Worm (Caenorhabditis elegans): ENCODE data around the gene T20D4.19.
A peak's percentile ranks its signal among the peaks of the same experiment; 100 is the strongest.

The T20D4.19 gene

ce11 chrV:3391005-3391404, 40.4 kb downstream of the T20D4.19 start (continued):
- TF ChIP-seq lin-39 (tag; optimal IDR thresholded peaks at IDR 0.05) (no peak), sma-9 (GFP tag; optimal IDR thresholded peaks at IDR 0.05) (peak; percentile 99), sma-9 (tag; optimal IDR thresholded peaks at IDR 0.05) (peak; percentile 58), nhr-12 (tag; optimal IDR thresholded peaks at IDR 0.05) (no peak)

- peak; percentile 17 for TF ChIP-seq egl-27 (tag; optimal IDR thresholded peaks at IDR 0.05)
- TF ChIP-seq nhr-23 (tag; optimal IDR thresholded peaks at IDR 0.05), result no peak
- TF ChIP-seq sma-9 (GFP tag; optimal IDR thresholded peaks at IDR 0.05), result peak; percentile 91
- TF ChIP-seq sma-9 (tag; optimal IDR thresholded peaks at IDR 0.05), result no peak
- peak; percentile 31 for TF ChIP-seq nhr-129 (tag; optimal IDR thresholded peaks at IDR 0.05)
- TF ChIP-seq C34F6.9 (tag; optimal IDR thresholded peaks at IDR 0.05), result peak; percentile 4
- TF ChIP-seq F13H6.1 (tag; optimal IDR thresholded peaks at IDR 0.05), result peak; percentile 61
- TF ChIP-seq nhr-21 (tag; optimal IDR thresholded peaks at IDR 0.05), result no peak
- peak; percentile 29 for TF ChIP-seq fos-1 (tag; optimal IDR thresholded peaks at IDR 0.05)
- TF ChIP-seq skn-1 (tag; optimal IDR thresholded peaks at IDR 0.05), result no peak
- no peak for TF ChIP-seq unc-39 (tag; optimal IDR thresholded peaks at IDR 0.05)
- peak in 1 of 2 experiments; percentile 27 for TF ChIP-seq lsy-2 (tag; optimal IDR thresholded peaks at IDR 0.05)
These were observed 43.1 kb downstream of the T20D4.19 start for ce11 chrV:3388299-3388698.
